Worm (Caenorhabditis elegans) whole organism, young adult: ENCODE results near the gene K11H12.8.

Source experiments
- B0261.1 ChIP-seq: sonication (generic microtip); optimal IDR thresholded peaks from 2 replicates; lab custom pipeline; 2016; ENCODE audit warnings: mild to moderate bottlenecking, missing genetic modification characterization, moderate library complexity, missing compliant biosample characterization
- D2030.7 ChIP-seq: fragments of 200-800 bp; sonication (Bioruptor generic); IDR thresholded peaks from 2 replicates; pipeline ENCODE4 v1.3.6; 2022; ENCODE audit warnings: missing genetic modification reagents, missing genetic modification characterization, missing compliant biosample characterization
- F10E7.11 ChIP-seq: sonication (generic microtip); optimal IDR thresholded peaks from 2 replicates; lab custom pipeline; 2017; ENCODE audit warnings: mild to moderate bottlenecking, missing genetic modification characterization, moderate library complexity, missing compliant biosample characterization
- F33H1.4 ChIP-seq: fragments of 200-800 bp; sonication (Bioruptor generic); IDR thresholded peaks from 2 replicates; pipeline ENCODE4 v1.3.6; 2022; ENCODE audit warnings: missing genetic modification reagents, missing genetic modification characterization, missing compliant biosample characterization
- F39B2.1 ChIP-seq: fragments of 200-800 bp; sonication (Bioruptor generic); IDR thresholded peaks from 2 replicates; pipeline ENCODE4 v1.3.6; 2022; ENCODE audit warnings: missing genetic modification reagents, missing genetic modification characterization, missing compliant biosample characterization
- F49E8.2 ChIP-seq: sonication (generic microtip); optimal IDR thresholded peaks from 3 replicates; lab custom pipeline; 2017; ENCODE audit warnings: missing genetic modification characterization, mild to moderate bottlenecking, missing compliant biosample characterization, antibody characterized with exemption, moderate library complexity; ENCODE audit not compliant: insufficient read depth
- F55B11.4 ChIP-seq: sonication (generic microtip); optimal IDR thresholded peaks from 2 replicates; lab custom pipeline; 2016; ENCODE audit warnings: missing compliant biosample characterization, missing genetic modification characterization, borderline replicate concordance; ENCODE audit not compliant: insufficient read depth
- F57A8.1 ChIP-seq: fragments of 200-800 bp; sonication (Bioruptor generic); optimal IDR thresholded peaks from 2 replicates; lab custom pipeline; 2018; ENCODE audit warnings: mild to moderate bottlenecking, missing genetic modification characterization, moderate library complexity, missing compliant biosample characterization
- F57C9.4 ChIP-seq: sonication (generic microtip); optimal IDR thresholded peaks from 2 replicates; lab custom pipeline; 2017; ENCODE audit warnings: mild to moderate bottlenecking, missing genetic modification characterization, missing compliant biosample characterization
- Y67H2A.10 ChIP-seq: fragments of 200-800 bp; sonication (Bioruptor generic); conservative IDR thresholded peaks from 2 replicates; pipeline ENCODE4 v1.3.6; 2022; ENCODE audit warnings: missing genetic modification reagents, missing genetic modification characterization, missing compliant biosample characterization
- Y95B8A.8 ChIP-seq: fragments of 200-800 bp; sonication (Bioruptor generic); IDR thresholded peaks from 2 replicates; pipeline ENCODE4 v1.3.6; 2022; ENCODE audit warnings: missing genetic modification reagents, missing genetic modification characterization, missing compliant biosample characterization
- aptf-2 ChIP-seq: fragments of 200-800 bp; sonication (Bioruptor generic); conservative IDR thresholded peaks from 2 replicates; pipeline ENCODE4 v1.3.6; 2022; ENCODE audit warnings: missing genetic modification reagents, missing genetic modification characterization, missing compliant biosample characterization
- aptf-3 ChIP-seq: fragments of 200-800 bp; sonication (Bioruptor generic); IDR thresholded peaks from 2 replicates; pipeline ENCODE4 v1.3.6; 2022; ENCODE audit warnings: missing genetic modification characterization, missing compliant biosample characterization
- athp-1 ChIP-seq: sonication (generic microtip); optimal IDR thresholded peaks from 2 replicates; lab custom pipeline; 2017; ENCODE audit warnings: mild to moderate bottlenecking, missing genetic modification characterization, missing compliant biosample characterization
- attf-3 ChIP-seq: fragments of 200-800 bp; sonication (Bioruptor generic); conservative IDR thresholded peaks from 2 replicates; pipeline ENCODE4 v1.3.6; 2022; ENCODE audit warnings: missing genetic modification reagents, missing genetic modification characterization, missing compliant biosample characterization
- attf-5 ChIP-seq: fragments of 200-800 bp; sonication (Bioruptor generic); optimal IDR thresholded peaks from 2 replicates; lab custom pipeline; 2018; ENCODE audit warnings: mild to moderate bottlenecking, missing genetic modification characterization, missing compliant biosample characterization
- attf-6 ChIP-seq: fragments of 200-800 bp; sonication (Bioruptor generic); IDR thresholded peaks from 2 replicates; pipeline ENCODE4 v1.3.6; 2022; ENCODE audit warnings: missing genetic modification reagents, missing genetic modification characterization, missing compliant biosample characterization
- ccch-3 ChIP-seq: fragments of 200-800 bp; sonication (Bioruptor generic); optimal IDR thresholded peaks from 2 replicates; lab custom pipeline; 2018; ENCODE audit warnings: mild to moderate bottlenecking, missing genetic modification characterization, missing compliant biosample characterization
- cebp-1 ChIP-seq, 2 experiments: fragments of 200-800 bp in 1 of 2; sonication (Bioruptor generic) in 1 of 2; sonication (generic microtip) in 1 of 2; IDR thresholded peaks in 1 of 2; optimal IDR thresholded peaks in 1 of 2; 2 replicates each; pipeline versions ENCODE4 v1.3.6 to Lab custom; 2017 to 2022; ENCODE audit warnings: missing compliant biosample characterization in 2 of 2, missing genetic modification characterization in 2 of 2, mild to moderate bottlenecking in 1 of 2, missing genetic modification reagents in 1 of 2, moderate library complexity in 1 of 2
- ceh-40 ChIP-seq: fragments of 200-800 bp; sonication (Bioruptor generic); IDR thresholded peaks from 2 replicates; pipeline ENCODE4 v1.3.6; 2022; ENCODE audit warnings: missing genetic modification characterization, missing compliant biosample characterization
- ceh-91 ChIP-seq: fragments of 200-800 bp; sonication (Bioruptor generic); IDR thresholded peaks from 2 replicates; pipeline ENCODE4 v1.3.6; 2022; ENCODE audit warnings: missing genetic modification reagents, missing genetic modification characterization, missing compliant biosample characterization
- dpff-1 ChIP-seq: sonication (generic microtip); optimal IDR thresholded peaks from 2 replicates; lab custom pipeline; 2017; ENCODE audit warnings: mild to moderate bottlenecking, missing genetic modification characterization, missing compliant biosample characterization
- dpl-1 ChIP-seq: fragments of 150-350 bp; optimal IDR thresholded peaks from 2 replicates; lab custom pipeline; 2014; ENCODE audit warnings: missing biosample characterization, missing genetic modification reagents, missing genetic modification characterization
- egl-44 ChIP-seq: fragments of 200-800 bp; sonication (Bioruptor generic); IDR thresholded peaks from 2 replicates; pipeline ENCODE4 v1.3.6; 2022; ENCODE audit warnings: missing genetic modification reagents, missing genetic modification characterization, missing compliant biosample characterization
- ekl-4 ChIP-seq: fragments of 200-800 bp; sonication (Bioruptor generic); IDR thresholded peaks from 2 replicates; pipeline ENCODE4 v1.3.6; 2022; ENCODE audit warnings: missing genetic modification reagents, missing genetic modification characterization, missing compliant biosample characterization
- gei-17 ChIP-seq: fragments of 200-800 bp; sonication (Bioruptor generic); optimal IDR thresholded peaks from 2 replicates; lab custom pipeline; 2018; ENCODE audit warnings: mild to moderate bottlenecking, missing genetic modification characterization, missing compliant biosample characterization
- him-1 ChIP-seq: sonication (generic microtip); optimal IDR thresholded peaks from 2 replicates; lab custom pipeline; 2016; ENCODE audit warnings: missing genotype, missing genetic modification reagents, missing genetic modification characterization, missing compliant biosample characterization
- hmg-20 ChIP-seq: fragments of 200-800 bp; sonication (Bioruptor generic); IDR thresholded peaks from 2 replicates; pipeline ENCODE4 v1.3.6; 2022; ENCODE audit warnings: missing genetic modification reagents, missing genetic modification characterization, missing compliant biosample characterization
- lin-26 ChIP-seq: fragments of 200-800 bp; sonication (Bioruptor generic); IDR thresholded peaks from 2 replicates; pipeline ENCODE4 v1.3.6; 2022; ENCODE audit warnings: missing genetic modification reagents, missing genetic modification characterization, missing compliant biosample characterization
- lin-40 ChIP-seq: sonication (generic microtip); optimal IDR thresholded peaks from 2 replicates; lab custom pipeline; 2016; ENCODE audit warnings: missing genetic modification characterization, mild to moderate bottlenecking, missing compliant biosample characterization, missing genotype, missing genetic modification reagents
- lir-1 ChIP-seq: fragments of 200-800 bp; sonication (Bioruptor generic); conservative IDR thresholded peaks from 2 replicates; pipeline ENCODE4 v1.3.6; 2022; ENCODE audit warnings: missing genetic modification reagents, missing genetic modification characterization, missing compliant biosample characterization
- madf-10 ChIP-seq: sonication (generic microtip); optimal IDR thresholded peaks from 2 replicates; lab custom pipeline; 2016; ENCODE audit warnings: mild to moderate bottlenecking, missing genetic modification characterization, missing compliant biosample characterization
- nfya-1 ChIP-seq: sonication (generic microtip); optimal IDR thresholded peaks from 2 replicates; lab custom pipeline; 2017; ENCODE audit warnings: antibody characterized with exemption, missing compliant biosample characterization, missing genetic modification characterization, borderline replicate concordance; ENCODE audit not compliant: insufficient read depth
- nfya-2 ChIP-seq: fragments of 200-800 bp; sonication (Bioruptor generic); IDR thresholded peaks from 2 replicates; pipeline ENCODE4 v1.3.6; 2022; ENCODE audit warnings: missing genetic modification reagents, missing genetic modification characterization, missing compliant biosample characterization
- nfyb-1 ChIP-seq: fragments of 200-800 bp; sonication (Bioruptor generic); IDR thresholded peaks from 2 replicates; pipeline ENCODE4 v1.3.6; 2022; ENCODE audit warnings: missing genetic modification reagents, missing genetic modification characterization, missing compliant biosample characterization
- nhr-80 ChIP-seq: sonication (generic microtip); optimal IDR thresholded peaks from 2 replicates; lab custom pipeline; 2016; ENCODE audit warnings: missing genetic modification characterization, missing compliant biosample characterization
- pbrm-1 ChIP-seq: fragments of 200-800 bp; sonication (Bioruptor generic); IDR thresholded peaks from 2 replicates; pipeline ENCODE4 v1.3.6; 2022; ENCODE audit warnings: missing genetic modification reagents, missing genetic modification characterization, missing compliant biosample characterization
- snpc-3.4 ChIP-seq: sonication (generic microtip); optimal IDR thresholded peaks from 2 replicates; lab custom pipeline; 2017; ENCODE audit warnings: missing genetic modification characterization, mild to moderate bottlenecking, missing compliant biosample characterization, antibody characterized with exemption, moderate library complexity, missing genotype, missing genetic modification reagents
- somi-1 ChIP-seq: fragments of 200-800 bp; sonication (Bioruptor generic); optimal IDR thresholded peaks from 2 replicates; lab custom pipeline; 2018; ENCODE audit warnings: mild to moderate bottlenecking, missing genetic modification characterization, missing compliant biosample characterization
- tbx-9 ChIP-seq: sonication (generic microtip); optimal IDR thresholded peaks from 2 replicates; lab custom pipeline; 2016; ENCODE audit warnings: borderline replicate concordance, missing genetic modification characterization, inconsistent platforms, missing compliant biosample characterization
- tlf-1 ChIP-seq: fragments of 200-800 bp; sonication (Bioruptor generic); optimal IDR thresholded peaks from 2 replicates; lab custom pipeline; 2018; ENCODE audit warnings: mild to moderate bottlenecking, missing genetic modification characterization, missing compliant biosample characterization
- unc-62 ChIP-seq: fragments of 150-350 bp; optimal IDR thresholded peaks from 2 replicates; lab custom pipeline; 2014; ENCODE audit warnings: missing biosample characterization, missing genetic modification reagents, missing genetic modification characterization
- zfh-2 ChIP-seq: fragments of 200-800 bp; sonication (Bioruptor generic); conservative IDR thresholded peaks from 2 replicates; pipeline ENCODE4 v1.3.6; 2022; ENCODE audit warnings: missing genetic modification reagents, missing genetic modification characterization, missing compliant biosample characterization
- zim-3 ChIP-seq: sonication (generic microtip); optimal IDR thresholded peaks from 2 replicates; lab custom pipeline; 2017; ENCODE audit warnings: mild to moderate bottlenecking, missing genetic modification characterization, moderate library complexity, missing compliant biosample characterization
- ztf-22 ChIP-seq: fragments of 200-800 bp; sonication (Bioruptor generic); optimal IDR thresholded peaks from 2 replicates; lab custom pipeline; 2018; ENCODE audit warnings: mild to moderate bottlenecking, missing genetic modification characterization, moderate library complexity, missing compliant biosample characterization
- ztf-6 ChIP-seq: fragments of 200-800 bp; sonication (Bioruptor generic); IDR thresholded peaks from 2 replicates; pipeline ENCODE4 v1.3.6; 2022; ENCODE audit warnings: missing genetic modification reagents, missing genetic modification characterization, missing compliant biosample characterization

The K11H12.8 gene

DNA sequence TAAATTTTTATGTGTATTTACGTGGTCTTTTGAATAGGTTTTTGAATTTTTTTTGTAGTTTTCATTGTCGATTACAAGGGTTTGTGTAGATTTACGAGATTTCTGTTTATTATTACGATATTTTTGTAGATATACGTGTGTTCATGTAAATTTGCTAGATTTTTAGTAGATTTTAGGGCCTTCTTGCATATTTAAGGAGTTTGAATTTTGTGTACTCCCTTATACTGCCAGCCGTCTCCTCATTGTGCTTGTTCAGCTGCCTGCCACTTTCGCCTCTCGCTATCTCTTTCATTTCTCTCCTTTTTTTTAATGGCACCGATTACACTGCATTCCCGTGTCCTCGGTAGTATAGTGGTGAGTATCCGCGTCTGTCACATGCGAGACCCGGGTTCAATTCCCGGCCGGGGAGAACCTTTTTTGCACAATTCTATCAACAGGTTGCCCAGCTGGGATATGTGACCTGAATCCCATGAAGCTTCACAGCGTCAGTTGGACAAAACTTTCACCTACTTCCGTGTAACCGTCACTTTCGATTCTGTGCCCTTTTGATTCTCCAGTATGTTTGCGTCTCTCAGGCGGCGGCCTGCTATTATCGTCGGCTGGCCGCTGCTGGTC, 27.6 kb downstream of the K11H12.8 start:
- 0 out of 2 replicates have a peak, but pooled peaks have one; percentile 19 for TF ChIP-seq F33H1.4 (GFP tag; lab: Robert Waterston, UW)
- TF ChIP-seq nfya-2 (GFP tag; lab: Robert Waterston, UW), result no peak
- TF ChIP-seq tbx-9 (tag; lab: Kevin White, UChicago), result no peak
- 0 out of 2 replicates have a peak, but pooled peaks have one; percentile 77 for TF ChIP-seq aptf-3 (GFP tag; lab: Robert Waterston, UW)
- peak; percentile 76 for TF ChIP-seq F57A8.1 (GFP tag; lab: Kevin White, UChicago)
- peak; percentile 48; the same call in 1 of the 2 replicates for TF ChIP-seq attf-3 (GFP tag; lab: Robert Waterston, UW)
- peak; percentile 79 for TF ChIP-seq ztf-6 (GFP tag; lab: Robert Waterston, UW)
- no peak for TF ChIP-seq dpl-1 (GFP tag; lab: Kevin White, UChicago)
- TF ChIP-seq F49E8.2 (tag; lab: Kevin White, UChicago), result peak; percentile 36
- peak; percentile 79 for TF ChIP-seq nfyb-1 (GFP tag; lab: Robert Waterston, UW)
- peak; percentile 80 for TF ChIP-seq ekl-4 (GFP tag; lab: Robert Waterston, UW)
- TF ChIP-seq him-1 (tag; lab: Kevin White, UChicago), result peak; percentile 80
- TF ChIP-seq egl-44 (GFP tag; lab: Robert Waterston, UW), result peak; percentile 68; the same call in 1 of the 2 replicates
- TF ChIP-seq zim-3 (tag; lab: Kevin White, UChicago), result peak; percentile 82
- TF ChIP-seq cebp-1 (GFP tag; IDR thresholded peaks at IDR 0.05; lab: Robert Waterston, UW), result 0 out of 2 replicates have a peak, but pooled peaks have one; percentile 24
- no peak for TF ChIP-seq cebp-1 (tag; optimal IDR thresholded peaks at IDR 0.05; lab: Kevin White, UChicago)
- TF ChIP-seq ztf-22 (GFP tag; lab: Kevin White, UChicago), result no peak
- peak; percentile 62 for TF ChIP-seq zfh-2 (GFP tag; lab: Robert Waterston, UW)
- TF ChIP-seq athp-1, result peak; percentile 37
- TF ChIP-seq hmg-20 (GFP tag; lab: Robert Waterston, UW), result peak; percentile 65
- TF ChIP-seq snpc-3.4 (tag; lab: Kevin White, UChicago), result peak; percentile 44
- TF ChIP-seq pbrm-1, result peak; percentile 77
- no peak for TF ChIP-seq F57C9.4 (tag; lab: Kevin White, UChicago)
- peak; percentile 90 for TF ChIP-seq lin-26
- TF ChIP-seq D2030.7 (GFP tag; lab: Robert Waterston, UW), result peak; percentile 74
- peak; percentile 74 for TF ChIP-seq attf-5
- peak; percentile 59; the same call in 1 of the 2 replicates for TF ChIP-seq aptf-2
- TF ChIP-seq nfya-1 (tag; lab: Kevin White, UChicago), result no peak
- TF ChIP-seq attf-6 (GFP tag; lab: Robert Waterston, UW), result 0 out of 2 replicates have a peak, but pooled peaks have one; percentile 25
- peak; percentile 15 for TF ChIP-seq gei-17 (GFP tag; lab: Kevin White, UChicago)
- TF ChIP-seq lir-1 (GFP tag; lab: Robert Waterston, UW), result peak; percentile 60; the same call in 1 of the 2 replicates
- TF ChIP-seq unc-62 (GFP tag; lab: Kevin White, UChicago), result no peak
- peak; percentile 48 for TF ChIP-seq tlf-1 (GFP tag; lab: Kevin White, UChicago)
- TF ChIP-seq ccch-3 (GFP tag; lab: Kevin White, UChicago), result no peak
- TF ChIP-seq nhr-80 (tag; lab: Kevin White, UChicago), result peak; percentile 35
- TF ChIP-seq F10E7.11, result no peak
- peak; percentile 93 for TF ChIP-seq B0261.1
- no peak for TF ChIP-seq lin-40 (tag; lab: Kevin White, UChicago)
- TF ChIP-seq madf-10, result peak; percentile 69
- TF ChIP-seq F55B11.4 (tag; lab: Kevin White, UChicago), result no peak
- TF ChIP-seq ceh-91, result no peak
- no peak for TF ChIP-seq F39B2.1 (GFP tag; lab: Robert Waterston, UW)
- peak; percentile 55 for TF ChIP-seq somi-1 (GFP tag; lab: Kevin White, UChicago)
- no peak for TF ChIP-seq dpff-1 (tag; lab: Kevin White, UChicago)
- 0 out of 2 replicates have a peak, but pooled peaks have one; percentile 63 for TF ChIP-seq Y95B8A.8 (GFP tag; lab: Robert Waterston, UW)
- TF ChIP-seq Y67H2A.10 (GFP tag; lab: Robert Waterston, UW), result no peak
- TF ChIP-seq ceh-40 (GFP tag; lab: Robert Waterston, UW), result peak; percentile 20; the same call in 1 of the 2 replicates
